Worm (Caenorhabditis elegans) whole organism, L1 larva: ENCODE data around the gene let-716.

Experiments
- C34B4.2 ChIP-seq: sonication (generic microtip); optimal IDR thresholded peaks from 2 replicates; lab custom pipeline; 2017; ENCODE audit warnings: mild to moderate bottlenecking, missing genetic modification characterization, missing compliant biosample characterization
- F16B12.6 ChIP-seq: fragments of 150-350 bp; optimal IDR thresholded peaks from 2 replicates; lab custom pipeline; 2014; ENCODE audit warnings: missing biosample characterization, missing genetic modification characterization
- alr-1 ChIP-seq: fragments of 200-800 bp; sonication (Bioruptor generic); optimal IDR thresholded peaks from 2 replicates; lab custom pipeline; 2018; ENCODE audit warnings: borderline replicate concordance, mild to moderate bottlenecking, missing genetic modification characterization, missing compliant biosample characterization
- aly-2 ChIP-seq: fragments of 150-350 bp; optimal IDR thresholded peaks from 2 replicates; lab custom pipeline; 2014; ENCODE audit warnings: missing biosample characterization, missing genetic modification characterization
- dsc-1 ChIP-seq: sonication (generic microtip); optimal IDR thresholded peaks from 2 replicates; lab custom pipeline; 2016; ENCODE audit warnings: mild to moderate bottlenecking, missing genetic modification characterization, missing compliant biosample characterization
- efl-1 ChIP-seq, 4 experiments: fragments of 150-350 bp; optimal IDR thresholded peaks in 3 of 4; peaks in 1 of 4; 1 replicate in 1 of 4; 2 replicates in 3 of 4; lab custom pipeline; 2014; ENCODE audit warnings: missing biosample characterization in 2 of 4, missing genetic modification characterization in 2 of 4, missing genetic modification reagents in 2 of 4
- efl-3 ChIP-seq: fragments of 200-800 bp; sonication (Bioruptor generic); optimal IDR thresholded peaks from 2 replicates; lab custom pipeline; 2018; ENCODE audit warnings: mild to moderate bottlenecking, missing genetic modification characterization, missing compliant biosample characterization
- egl-27 ChIP-seq, 2 experiments: fragments of 150-350 bp in 1 of 2; sonication (generic microtip); optimal IDR thresholded peaks; 3 replicates each; lab custom pipeline; 2017 to 2018; ENCODE audit warnings: missing biosample characterization in 2 of 2, missing genetic modification characterization in 2 of 2, missing genetic modification reagents in 2 of 2
- elt-3 ChIP-seq, 6 experiments: fragments of 150-350 bp in 1 of 6; sonication (generic microtip); optimal IDR thresholded peaks; 2 replicates each; lab custom pipeline; 2017 to 2018; ENCODE audit warnings: missing biosample characterization in 6 of 6, missing genetic modification characterization in 6 of 6, inconsistent platforms in 1 of 6
- ets-5 ChIP-seq: fragments of 200-800 bp; sonication (Bioruptor generic); IDR thresholded peaks from 2 replicates; pipeline ENCODE4 v1.3.6; 2022; ENCODE audit warnings: missing genetic modification characterization, missing compliant biosample characterization
- fkh-10 ChIP-seq: sonication (generic microtip); optimal IDR thresholded peaks from 2 replicates; lab custom pipeline; 2017; ENCODE audit warnings: missing biosample characterization, missing genetic modification reagents, missing genetic modification characterization
- fkh-4 ChIP-seq: sonication (generic microtip); optimal IDR thresholded peaks from 2 replicates; lab custom pipeline; 2016; ENCODE audit warnings: missing compliant biosample characterization, missing genetic modification characterization, borderline replicate concordance
- fkh-8 ChIP-seq: sonication (generic microtip); optimal IDR thresholded peaks from 2 replicates; lab custom pipeline; 2016; ENCODE audit warnings: mild to moderate bottlenecking, missing genetic modification characterization, missing compliant biosample characterization
- fos-1 ChIP-seq: fragments of 150-350 bp; optimal IDR thresholded peaks from 2 replicates; lab custom pipeline; 2014; ENCODE audit warnings: missing biosample characterization, missing genetic modification characterization
- grh-1 ChIP-seq: fragments of 200-800 bp; sonication (Bioruptor generic); IDR thresholded peaks from 2 replicates; pipeline ENCODE4 v1.3.6; 2022; ENCODE audit warnings: missing genetic modification reagents, missing genetic modification characterization, missing compliant biosample characterization
- lin-13 ChIP-seq: fragments of 150-350 bp; optimal IDR thresholded peaks from 2 replicates; lab custom pipeline; 2014; ENCODE audit warnings: missing biosample characterization, missing genetic modification reagents, missing genetic modification characterization
- lin-14 ChIP-seq: fragments of 200-800 bp; sonication (Bioruptor generic); optimal IDR thresholded peaks from 2 replicates; lab custom pipeline; 2018; ENCODE audit warnings: mild to moderate bottlenecking, missing genetic modification characterization, moderate library complexity, missing compliant biosample characterization
- lin-35 ChIP-seq, 2 experiments: fragments of 150-350 bp; optimal IDR thresholded peaks; 2 replicates each; lab custom pipeline; 2014; ENCODE audit warnings: missing biosample characterization in 2 of 2, missing genetic modification characterization in 2 of 2, missing genetic modification reagents in 2 of 2
- lin-39 ChIP-seq: fragments of 150-350 bp; optimal IDR thresholded peaks from 2 replicates; lab custom pipeline; 2014; ENCODE audit warnings: missing biosample characterization, missing genetic modification reagents, missing genetic modification characterization
- lir-3 ChIP-seq: sonication (generic microtip); optimal IDR thresholded peaks from 2 replicates; lab custom pipeline; 2016; ENCODE audit warnings: mild to moderate bottlenecking, missing genetic modification characterization, moderate library complexity, missing compliant biosample characterization; ENCODE audit not compliant: poor library complexity
- lsy-2 ChIP-seq, 2 experiments: fragments of 150-350 bp; optimal IDR thresholded peaks; 2 replicates each; lab custom pipeline; 2014; ENCODE audit warnings: missing biosample characterization in 2 of 2, missing genetic modification characterization in 2 of 2
- mab-9 ChIP-seq: fragments of 200-800 bp; sonication (Bioruptor generic); IDR thresholded peaks from 2 replicates; pipeline ENCODE4 v1.3.6; 2022; ENCODE audit warnings: missing genetic modification reagents, missing genetic modification characterization, missing compliant biosample characterization
- mep-1 ChIP-seq: fragments of 150-350 bp; optimal IDR thresholded peaks from 2 replicates; lab custom pipeline; 2014; ENCODE audit warnings: missing biosample characterization, missing genetic modification characterization
- nhr-12 ChIP-seq: sonication (generic microtip); optimal IDR thresholded peaks from 2 replicates; lab custom pipeline; 2017; ENCODE audit warnings: missing biosample characterization, missing genetic modification characterization
- nhr-19 ChIP-seq: fragments of 200-800 bp; sonication (Bioruptor generic); conservative IDR thresholded peaks from 2 replicates; pipeline ENCODE4 v1.3.6; 2022; ENCODE audit warnings: missing genetic modification characterization, missing compliant biosample characterization
- nhr-20 ChIP-seq: sonication (generic microtip); optimal IDR thresholded peaks from 2 replicates; lab custom pipeline; 2016; ENCODE audit warnings: mild to moderate bottlenecking, missing genetic modification characterization, missing compliant biosample characterization
- nhr-76 ChIP-seq: sonication (generic microtip); optimal IDR thresholded peaks from 2 replicates; lab custom pipeline; 2017; ENCODE audit warnings: missing biosample characterization, missing genetic modification characterization
- nhr-77 ChIP-seq: fragments of 150-350 bp; optimal IDR thresholded peaks from 2 replicates; lab custom pipeline; 2014; ENCODE audit warnings: missing biosample characterization, missing genetic modification characterization
- nhr-84 ChIP-seq: sonication (generic microtip); optimal IDR thresholded peaks from 2 replicates; lab custom pipeline; 2017; ENCODE audit warnings: missing biosample characterization, missing genetic modification characterization
- nhr-85 ChIP-seq: sonication (generic microtip); peaks from one replicate; lab custom pipeline; 2016; ENCODE audit warnings: missing genetic modification characterization, inconsistent platforms, missing compliant biosample characterization
- nhr-90 ChIP-seq: sonication (generic microtip); optimal IDR thresholded peaks from 2 replicates; lab custom pipeline; 2016; ENCODE audit warnings: mild to moderate bottlenecking, missing genetic modification characterization, missing compliant biosample characterization; ENCODE audit not compliant: poor library complexity
- pag-3 ChIP-seq: sonication (generic microtip); optimal IDR thresholded peaks from 2 replicates; lab custom pipeline; 2017; ENCODE audit warnings: missing genetic modification characterization, mild to moderate bottlenecking, missing compliant biosample characterization, antibody characterized with exemption, borderline replicate concordance; ENCODE audit not compliant: insufficient read depth
- pax-3 ChIP-seq: fragments of 200-800 bp; sonication (Bioruptor generic); optimal IDR thresholded peaks from 2 replicates; lab custom pipeline; 2018; ENCODE audit warnings: mild to moderate bottlenecking, missing genetic modification characterization, moderate library complexity, missing compliant biosample characterization
- rnt-1 ChIP-seq: sonication (generic microtip); optimal IDR thresholded peaks from 2 replicates; lab custom pipeline; 2016; ENCODE audit warnings: mild to moderate bottlenecking, missing genetic modification characterization, moderate library complexity, missing compliant biosample characterization
- snu-23 ChIP-seq: sonication (generic microtip); optimal IDR thresholded peaks from 2 replicates; lab custom pipeline; 2016; ENCODE audit warnings: missing genetic modification characterization, missing compliant biosample characterization
- sox-4 ChIP-seq: sonication (generic microtip); optimal IDR thresholded peaks from 2 replicates; lab custom pipeline; 2016; ENCODE audit warnings: missing genetic modification characterization, missing compliant biosample characterization
- sup-37 ChIP-seq: fragments of 200-800 bp; sonication (Bioruptor generic); optimal IDR thresholded peaks from 2 replicates; lab custom pipeline; 2018; ENCODE audit warnings: mild to moderate bottlenecking, missing genetic modification characterization, missing compliant biosample characterization
- tbx-2 ChIP-seq: sonication (generic microtip); optimal IDR thresholded peaks from 2 replicates; lab custom pipeline; 2016; ENCODE audit warnings: missing genetic modification characterization, missing compliant biosample characterization
- unc-130 ChIP-seq: fragments of 150-350 bp; optimal IDR thresholded peaks from 2 replicates; lab custom pipeline; 2017; ENCODE audit warnings: missing biosample characterization, missing genetic modification characterization, inconsistent platforms
- unc-98 ChIP-seq: fragments of 200-800 bp; sonication (Bioruptor generic); IDR thresholded peaks from 2 replicates; pipeline ENCODE4 v1.3.6; 2022; ENCODE audit warnings: missing genetic modification characterization, missing compliant biosample characterization
- vab-15 ChIP-seq: sonication (generic microtip); optimal IDR thresholded peaks from 2 replicates; lab custom pipeline; 2017; ENCODE audit warnings: missing genotype, mild to moderate bottlenecking, missing genetic modification characterization, missing compliant biosample characterization
- xbp-1 ChIP-seq: sonication (generic microtip); optimal IDR thresholded peaks from 2 replicates; lab custom pipeline; 2016; ENCODE audit warnings: missing genetic modification characterization, missing compliant biosample characterization
- zag-1 ChIP-seq: fragments of 150-350 bp; optimal IDR thresholded peaks from 2 replicates; lab custom pipeline; 2014; ENCODE audit warnings: missing biosample characterization, missing genetic modification characterization
- zip-4 ChIP-seq: fragments of 200-800 bp; sonication (Bioruptor generic); optimal IDR thresholded peaks from 2 replicates; lab custom pipeline; 2018; ENCODE audit warnings: mild to moderate bottlenecking, missing genetic modification characterization, moderate library complexity, missing compliant biosample characterization
- ztf-11 ChIP-seq, 2 experiments: sonication (generic microtip); optimal IDR thresholded peaks; 2 replicates each; lab custom pipeline; 2016 to 2017; ENCODE audit warnings: missing genetic modification characterization in 2 of 2, missing biosample characterization in 1 of 2, missing compliant biosample characterization in 1 of 2

Gene let-716

ce11 chrIII:6368524-6368923 lies 14.8 kb upstream of the let-716 start:
- TF ChIP-seq tbx-2 (tag; lab: Kevin White, UChicago) (no peak), lin-14 (GFP tag; lab: Kevin White, UChicago) (no peak), snu-23 (GFP tag; lab: Kevin White, UChicago) (no peak), rnt-1 (tag; lab: Kevin White, UChicago) (no peak), nhr-76 (no peak), pag-3 (tag; lab: Kevin White, UChicago) (no peak), mab-9 (GFP tag; lab: Robert Waterston, UW) (no peak), fkh-8 (tag; lab: Kevin White, UChicago) (no peak), ztf-11 (tag; optimal IDR thresholded peaks at IDR 0.05; lab: Kevin White, UChicago) (no peak), nhr-90 (tag; lab: Kevin White, UChicago) (no peak), grh-1 (GFP tag; lab: Robert Waterston, UW) (no peak), unc-130 (tag; lab: Kevin White, UChicago) (no peak), sup-37 (GFP tag; lab: Kevin White, UChicago) (no peak), nhr-20 (no peak), nhr-12 (no peak), lin-35 (GFP tag; optimal IDR thresholded peaks at IDR 0.05; lab: Kevin White, UChicago) (no peak), sox-4 (tag; lab: Kevin White, UChicago) (no peak), egl-27 (tag; optimal IDR thresholded peaks at IDR 0.05; lab: Kevin White, UChicago) (no peak)
- TF ChIP-seq, all 84 proteins: peak for 0

- TF ChIP-seq vab-15 (tag; lab: Kevin White, UChicago) (no peak), aly-2 (tag; lab: Kevin White, UChicago) (peak; percentile 42), lin-39 (no peak), sup-37 (GFP tag; lab: Kevin White, UChicago) (no peak), ets-5 (GFP tag; lab: Robert Waterston, UW) (no peak), nhr-77 (peak; percentile 0), fos-1 (peak; percentile 8), nhr-85 (peak; percentile 42), alr-1 (tag; lab: Kevin White, UChicago) (no peak), efl-1 (optimal IDR thresholded peaks at IDR 0.05; lab: Kevin White, UChicago) (no peak), efl-1 (GFP tag; optimal IDR thresholded peaks at IDR 0.05 in 1 of 2; lab: Kevin White, UChicago) (peak in 1 of 2 experiments; percentile 85), lsy-2 (tag; optimal IDR thresholded peaks at IDR 0.05; lab: Kevin White, UChicago) (peak in 1 of 2 experiments; percentile 71)
Measured at ce11 chrIII:6373850-6374474, 9.4 kb upstream of the let-716 start.

ce11 chrIII:6374947-6375415 lies 8.4 kb upstream of the let-716 start, which contains the start of the genes rps-13 and nfx-1:
Gene rps-13, minus strand, starts transcription at chrIII:6374997.
Gene nfx-1, plus strand, starts transcription at chrIII:6375379.
- TF ChIP-seq fkh-4 (tag; lab: Kevin White, UChicago), result no peak
- TF ChIP-seq xbp-1 (tag; lab: Kevin White, UChicago), result peak; percentile 71
- TF ChIP-seq sup-37 (GFP tag; lab: Kevin White, UChicago), result no peak
- peak; percentile 89 for TF ChIP-seq nhr-85
- TF ChIP-seq zip-4 (GFP tag; lab: Kevin White, UChicago), result no peak
- TF ChIP-seq fkh-8 (tag; lab: Kevin White, UChicago), result peak; percentile 62
- TF ChIP-seq nhr-84, result no peak
- TF ChIP-seq nhr-19 (GFP tag; lab: Robert Waterston, UW), result peak; percentile 84
- TF ChIP-seq lin-13, result peak; percentile 86
- TF ChIP-seq fkh-10 (GFP tag; lab: Kevin White, UChicago), result peak; percentile 10
- no peak for TF ChIP-seq efl-3 (GFP tag; lab: Kevin White, UChicago)
- peak; percentile 86 for TF ChIP-seq nhr-20
- peak in 2 of 6 experiments; percentile 43 to 63 for TF ChIP-seq elt-3 (tag; optimal IDR thresholded peaks at IDR 0.05; lab: Kevin White, UChicago)
- TF ChIP-seq dsc-1 (tag; lab: Kevin White, UChicago), result peak; percentile 61
- TF ChIP-seq ets-5 (GFP tag; lab: Robert Waterston, UW), result no peak
- no peak for TF ChIP-seq C34B4.2
- peak; percentile 66 for TF ChIP-seq nhr-90 (tag; lab: Kevin White, UChicago)
- peak; percentile 94 for TF ChIP-seq unc-130 (tag; lab: Kevin White, UChicago)
- peak; percentile 65 for TF ChIP-seq lir-3 (tag; lab: Kevin White, UChicago)
- no peak for TF ChIP-seq lin-39
- TF ChIP-seq unc-98 (GFP tag; lab: Robert Waterston, UW), result no peak
- no peak for TF ChIP-seq zag-1 (tag; lab: Kevin White, UChicago)
- TF ChIP-seq pag-3 (tag; lab: Kevin White, UChicago), result no peak
- peak; percentile 83 to 90 for TF ChIP-seq efl-1 (optimal IDR thresholded peaks at IDR 0.05; lab: Kevin White, UChicago)
- peak; percentile 76 to 97 for TF ChIP-seq efl-1 (GFP tag; optimal IDR thresholded peaks at IDR 0.05 in 1 of 2; lab: Kevin White, UChicago)
- TF ChIP-seq pax-3, result peak; percentile 50
- TF ChIP-seq egl-27 (tag; optimal IDR thresholded peaks at IDR 0.05; lab: Kevin White, UChicago), result no peak
- TF ChIP-seq mep-1 (tag; lab: Kevin White, UChicago), result peak; percentile 78
- peak; percentile 76 for TF ChIP-seq F16B12.6 (tag; lab: Kevin White, UChicago)
